Worm (Caenorhabditis elegans) whole organism, L2 larva: ENCODE data around the gene scl-2.
A peak's percentile ranks its signal among the peaks of the same experiment; 100 is the strongest.

Source experiments
- F13H6.1 ChIP-seq: sonication (generic microtip); optimal IDR thresholded peaks from 2 replicates; lab custom pipeline; 2016; ENCODE audit warnings: missing genetic modification characterization, missing compliant biosample characterization
- ZK546.5 ChIP-seq: sonication (generic microtip); optimal IDR thresholded peaks from 2 replicates; lab custom pipeline; 2017; ENCODE audit warnings: missing biosample characterization, missing genetic modification characterization
- alr-1 ChIP-seq: fragments of 150-350 bp; optimal IDR thresholded peaks from 2 replicates; lab custom pipeline; 2014; ENCODE audit warnings: missing biosample characterization, missing genetic modification characterization
- ama-1 ChIP-seq: fragments of 150-350 bp; optimal IDR thresholded peaks from 2 replicates; lab custom pipeline; 2018; ENCODE audit warnings: inconsistent platforms
- blmp-1 ChIP-seq: sonication (generic microtip); optimal IDR thresholded peaks from 2 replicates; lab custom pipeline; 2017; ENCODE audit warnings: missing genetic modification characterization, mild to moderate bottlenecking, missing compliant biosample characterization, antibody characterized with exemption, moderate library complexity; ENCODE audit not compliant: insufficient read depth
- ceh-16 ChIP-seq: fragments of 150-350 bp; optimal IDR thresholded peaks from 2 replicates; lab custom pipeline; 2014; ENCODE audit warnings: missing biosample characterization, missing genetic modification characterization
- dmd-4 ChIP-seq: sonication (generic microtip); optimal IDR thresholded peaks from 2 replicates; lab custom pipeline; 2017; ENCODE audit warnings: missing biosample characterization, missing genetic modification characterization
- egl-27 ChIP-seq: sonication (generic microtip); optimal IDR thresholded peaks from 3 replicates; lab custom pipeline; 2017; ENCODE audit warnings: missing biosample characterization, missing genetic modification reagents, missing genetic modification characterization
- elt-3 ChIP-seq: sonication (generic microtip); optimal IDR thresholded peaks from 2 replicates; lab custom pipeline; 2017; ENCODE audit warnings: missing biosample characterization, missing genetic modification characterization
- fos-1 ChIP-seq: fragments of 150-350 bp; optimal IDR thresholded peaks from 2 replicates; lab custom pipeline; 2014; ENCODE audit warnings: missing biosample characterization, missing genetic modification characterization
- gmeb-1 ChIP-seq: fragments of 150-350 bp; optimal IDR thresholded peaks from 2 replicates; lab custom pipeline; 2014; ENCODE audit warnings: missing biosample characterization, missing genetic modification characterization
- lin-11 ChIP-seq: fragments of 150-350 bp; sonication (generic microtip); optimal IDR thresholded peaks from 2 replicates; lab custom pipeline; 2014; ENCODE audit warnings: missing biosample characterization, missing genetic modification characterization, inconsistent platforms, mixed read lengths
- lin-13 ChIP-seq: fragments of 150-350 bp; optimal IDR thresholded peaks from 2 replicates; lab custom pipeline; 2014; ENCODE audit warnings: missing biosample characterization, missing genetic modification reagents, missing genetic modification characterization
- lin-39 ChIP-seq: fragments of 150-350 bp; optimal IDR thresholded peaks from 2 replicates; lab custom pipeline; 2014; ENCODE audit warnings: missing biosample characterization, missing genetic modification reagents, missing genetic modification characterization
- lsy-2 ChIP-seq, 2 experiments: fragments of 150-350 bp in 1 of 2; sonication (generic microtip) in 1 of 2; optimal IDR thresholded peaks; 2 replicates each; lab custom pipeline; 2014 to 2017; ENCODE audit warnings: missing biosample characterization in 2 of 2, missing genetic modification characterization in 2 of 2
- mab-5 ChIP-seq: fragments of 150-350 bp; optimal IDR thresholded peaks from 2 replicates; lab custom pipeline; 2014; ENCODE audit warnings: missing biosample characterization, missing genetic modification characterization
- mbf-1 ChIP-seq: sonication (generic microtip); optimal IDR thresholded peaks from 2 replicates; lab custom pipeline; 2017; ENCODE audit warnings: missing biosample characterization, missing genetic modification characterization
- mdl-1 ChIP-seq, 2 experiments: fragments of 150-350 bp in 1 of 2; sonication (generic microtip) in 1 of 2; optimal IDR thresholded peaks; 2 replicates each; lab custom pipeline; 2017; ENCODE audit warnings: missing biosample characterization in 2 of 2, missing genetic modification characterization in 2 of 2
- nhr-12 ChIP-seq: fragments of 150-350 bp; optimal IDR thresholded peaks from 2 replicates; lab custom pipeline; 2014; ENCODE audit warnings: missing biosample characterization, missing genetic modification characterization
- nhr-129 ChIP-seq: fragments of 150-350 bp; optimal IDR thresholded peaks from 2 replicates; lab custom pipeline; 2014; ENCODE audit warnings: missing biosample characterization, missing genetic modification characterization
- nhr-21 ChIP-seq: fragments of 150-350 bp; optimal IDR thresholded peaks from 2 replicates; lab custom pipeline; 2014; ENCODE audit warnings: missing biosample characterization, missing genetic modification characterization
- nhr-23 ChIP-seq: fragments of 150-350 bp; optimal IDR thresholded peaks from 2 replicates; lab custom pipeline; 2014; ENCODE audit warnings: missing biosample characterization, missing genetic modification reagents, missing genetic modification characterization
- nhr-237 ChIP-seq: fragments of 150-350 bp; optimal IDR thresholded peaks from 2 replicates; lab custom pipeline; 2014; ENCODE audit warnings: missing biosample characterization, missing genetic modification characterization
- nhr-25 ChIP-seq: fragments of 150-350 bp; sonication (generic microtip); optimal IDR thresholded peaks from 3 replicates; lab custom pipeline; 2014; ENCODE audit warnings: missing biosample characterization, missing genetic modification characterization
- nhr-6 ChIP-seq: fragments of 150-350 bp; optimal IDR thresholded peaks from 2 replicates; lab custom pipeline; 2014; ENCODE audit warnings: missing biosample characterization, missing genetic modification characterization
- nhr-77 ChIP-seq: fragments of 150-350 bp; optimal IDR thresholded peaks from 2 replicates; lab custom pipeline; 2014; ENCODE audit warnings: missing biosample characterization, missing genetic modification characterization
- sem-4 ChIP-seq: fragments of 150-350 bp; optimal IDR thresholded peaks from 2 replicates; lab custom pipeline; 2014; ENCODE audit warnings: missing biosample characterization, missing genetic modification reagents, missing genetic modification characterization
- sma-3 ChIP-seq: sonication (generic microtip); optimal IDR thresholded peaks from 2 replicates; lab custom pipeline; 2016; ENCODE audit warnings: missing genetic modification reagents, missing genetic modification characterization, missing compliant biosample characterization
- sma-9 ChIP-seq, 2 experiments: fragments of 150-350 bp in 1 of 2; sonication (generic microtip) in 1 of 2; optimal IDR thresholded peaks; 2 replicates each; lab custom pipeline; 2014 to 2016; ENCODE audit warnings: missing genetic modification characterization in 2 of 2, mild to moderate bottlenecking in 1 of 2, missing biosample characterization in 1 of 2, missing compliant biosample characterization in 1 of 2, missing genetic modification reagents in 1 of 2, moderate library complexity in 1 of 2
- snpc-4 ChIP-seq: fragments of 150-350 bp; optimal IDR thresholded peaks from 2 replicates; lab custom pipeline; 2014; ENCODE audit warnings: missing biosample characterization, missing genetic modification characterization
- unc-39 ChIP-seq: fragments of 150-350 bp; optimal IDR thresholded peaks from 2 replicates; lab custom pipeline; 2014; ENCODE audit warnings: missing biosample characterization, missing genetic modification characterization
- unc-62 ChIP-seq: fragments of 150-350 bp; optimal IDR thresholded peaks from 2 replicates; lab custom pipeline; 2014; ENCODE audit warnings: missing biosample characterization, missing genetic modification reagents, missing genetic modification characterization
- ztf-1 ChIP-seq: fragments of 200-800 bp; sonication (Bioruptor generic); conservative IDR thresholded peaks from 2 replicates; pipeline ENCODE4 v1.3.6; 2022; ENCODE audit warnings: missing genetic modification characterization, missing compliant biosample characterization
- ztf-11 ChIP-seq: sonication (generic microtip); optimal IDR thresholded peaks from 2 replicates; lab custom pipeline; 2017; ENCODE audit warnings: missing biosample characterization, missing genetic modification characterization
- ztf-4 ChIP-seq: fragments of 150-350 bp; optimal IDR thresholded peaks from 2 replicates; lab custom pipeline; 2014; ENCODE audit warnings: missing biosample characterization, missing genetic modification characterization

scl-2 gene

ce11 chrIV:13080861-13081260 lies 23.4 kb downstream of the scl-2 start:
- peak; percentile 19 for TF ChIP-seq nhr-129
- no peak for TF ChIP-seq lin-13

ce11 chrIV:13082106-13082505 lies 24.6 kb downstream of the scl-2 start:
- TF ChIP-seq nhr-25 (peak; percentile 19), nhr-237 (tag; lab: Kevin White, UChicago) (no peak), sem-4 (peak; percentile 10), nhr-129 (peak; percentile 38)

ce11 chrIV:13082836-13083763 lies 25.6 kb downstream of the scl-2 start:
- TF ChIP-seq sma-3 (GFP tag; lab: Kevin White, UChicago) (peak; percentile 66), ztf-4 (tag; lab: Kevin White, UChicago) (peak; percentile 77), nhr-129 (no peak), nhr-21 (tag; lab: Kevin White, UChicago) (no peak), F13H6.1 (peak; percentile 17), ztf-1 (no peak), ztf-11 (tag; lab: Kevin White, UChicago) (no peak), ama-1 (lab: Kevin White, UChicago) (peak; percentile 22), egl-27 (tag; lab: Kevin White, UChicago) (no peak), nhr-6 (peak; percentile 12), nhr-25 (peak; percentile 92)
- TF ChIP-seq, all 48 proteins: peak for 6

- TF ChIP-seq ztf-1, result no peak
- no peak for TF ChIP-seq sem-4
- no peak for TF ChIP-seq ztf-4 (tag; lab: Kevin White, UChicago)
- no peak for TF ChIP-seq gmeb-1 (tag; lab: Kevin White, UChicago)
- no peak for TF ChIP-seq nhr-25
- no peak for TF ChIP-seq dmd-4
- TF ChIP-seq lin-39, result no peak
- TF ChIP-seq F13H6.1, result no peak
- no peak for TF ChIP-seq sma-9 (GFP tag; optimal IDR thresholded peaks at IDR 0.05; lab: Kevin White, UChicago)
- no peak for TF ChIP-seq sma-9 (tag; optimal IDR thresholded peaks at IDR 0.05; lab: Kevin White, UChicago)
- no peak for TF ChIP-seq nhr-21 (tag; lab: Kevin White, UChicago)
- TF ChIP-seq snpc-4 (tag; lab: Kevin White, UChicago), result no peak
- no peak for TF ChIP-seq unc-39 (tag; lab: Kevin White, UChicago)
- TF ChIP-seq nhr-77, result no peak
- TF ChIP-seq fos-1 (tag; lab: Kevin White, UChicago), result no peak
- TF ChIP-seq mdl-1 (tag; optimal IDR thresholded peaks at IDR 0.05; lab: Kevin White, UChicago), result no peak
- no peak for TF ChIP-seq ZK546.5 (tag; lab: Kevin White, UChicago)
- no peak for TF ChIP-seq unc-62 (GFP tag; lab: Kevin White, UChicago)
- no peak for TF ChIP-seq ama-1 (lab: Kevin White, UChicago)
- TF ChIP-seq nhr-237 (tag; lab: Kevin White, UChicago), result no peak
Observed at ce11 chrIV:13085675-13086074, 28.2 kb downstream of the scl-2 start.

ce11 chrIV:13086705-13087104 lies 29.2 kb downstream of the scl-2 start, which contains the start of gene spin-2:
Gene spin-2 (plus strand): TSS chrIV:13087005.
- TF ChIP-seq nhr-129 (no peak), nhr-6 (no peak), ztf-4 (tag; lab: Kevin White, UChicago) (no peak)

ce11 chrIV:13089671-13090242 lies 32.2 kb downstream of the scl-2 start:
- TF ChIP-seq nhr-6 (no peak), unc-39 (tag; lab: Kevin White, UChicago) (no peak), F13H6.1 (no peak), mbf-1 (tag; lab: Kevin White, UChicago) (no peak), elt-3 (tag; lab: Kevin White, UChicago) (no peak), nhr-25 (no peak), nhr-12 (tag; lab: Kevin White, UChicago) (no peak), lin-11 (tag; lab: Kevin White, UChicago) (no peak), blmp-1 (tag; lab: Kevin White, UChicago) (no peak), sma-9 (GFP tag; optimal IDR thresholded peaks at IDR 0.05; lab: Kevin White, UChicago) (no peak), sma-9 (tag; optimal IDR thresholded peaks at IDR 0.05; lab: Kevin White, UChicago) (no peak), lin-39 (no peak), nhr-129 (no peak), ZK546.5 (tag; lab: Kevin White, UChicago) (no peak), ceh-16 (tag; lab: Kevin White, UChicago) (no peak), mab-5 (tag; lab: Kevin White, UChicago) (no peak), egl-27 (tag; lab: Kevin White, UChicago) (no peak), nhr-237 (tag; lab: Kevin White, UChicago) (no peak), alr-1 (tag; lab: Kevin White, UChicago) (no peak), lsy-2 (tag; optimal IDR thresholded peaks at IDR 0.05; lab: Kevin White, UChicago) (no peak), nhr-23 (tag; lab: Kevin White, UChicago) (no peak)
